Worm (Caenorhabditis elegans): ENCODE measurements around the gene mltn-8.

The mltn-8 gene

ce11 chrV:349054-349453 is 31.0 kb downstream of the mltn-8 start, which contains the start of gene atg-9 (continued):
- peak; percentile 84 for TF ChIP-seq mep-1 (tag; optimal IDR thresholded peaks at IDR 0.05)
- no peak for TF ChIP-seq nhr-48 (tag; optimal IDR thresholded peaks at IDR 0.05)
- TF ChIP-seq zfp-2 (tag; optimal IDR thresholded peaks at IDR 0.05) = no peak
- TF ChIP-seq zip-2 (tag; optimal IDR thresholded peaks at IDR 0.05) = no peak
- TF ChIP-seq T20F7.1 (GFP tag; optimal IDR thresholded peaks at IDR 0.05) = no peak
- peak; percentile 53 for TF ChIP-seq ztf-7 (tag; optimal IDR thresholded peaks at IDR 0.05)
- no peak for TF ChIP-seq spr-1 (tag; optimal IDR thresholded peaks at IDR 0.05)
- TF ChIP-seq snpc-4 (tag; optimal IDR thresholded peaks at IDR 0.05) = no peak
- no peak for TF ChIP-seq lin-29 (GFP tag; IDR thresholded peaks at IDR 0.05)
- TF ChIP-seq lin-15B (tag; optimal IDR thresholded peaks at IDR 0.05) = no peak
- peak; percentile 84 for TF ChIP-seq nhr-77 (tag; optimal IDR thresholded peaks at IDR 0.05)
- no peak for TF ChIP-seq F37D6.2 (tag; optimal IDR thresholded peaks at IDR 0.05)
- TF ChIP-seq rbr-2 (tag; optimal IDR thresholded peaks at IDR 0.05) = peak; percentile 46
- peak; percentile 28 for TF ChIP-seq nhr-102 (tag; optimal IDR thresholded peaks at IDR 0.05)
- peak; percentile 85 for TF ChIP-seq lin-1 (GFP tag; IDR thresholded peaks at IDR 0.05)
- TF ChIP-seq aha-1 (tag) = peak; percentile 99
- 0 out of 2 replicates have a peak, but pooled peaks have one; percentile 29 for TF ChIP-seq dmd-9 (GFP tag; IDR thresholded peaks at IDR 0.05)
- no peak for TF ChIP-seq F10B5.3 (tag; optimal IDR thresholded peaks at IDR 0.05)
- TF ChIP-seq ceh-32 (tag; optimal IDR thresholded peaks at IDR 0.05; ENCODE audit: poor library complexity) = no peak
- TF ChIP-seq daf-8 (GFP tag; IDR thresholded peaks at IDR 0.05) = no peak
- TF ChIP-seq nhr-111 (GFP tag; optimal IDR thresholded peaks at IDR 0.05) = no peak
- TF ChIP-seq php-3 (GFP tag; IDR thresholded peaks at IDR 0.05) = 0 out of 2 replicates have a peak, but pooled peaks have one; percentile 23
- peak in 1 of 2 experiments; percentile 59 for TF ChIP-seq hif-1 (tag; optimal IDR thresholded peaks at IDR 0.05)
- TF ChIP-seq attf-4 (tag; optimal IDR thresholded peaks at IDR 0.05) = no peak
- TF ChIP-seq nhr-6 (tag; optimal IDR thresholded peaks at IDR 0.05) = peak; percentile 59
- peak; percentile 53 for TF ChIP-seq lin-13 (GFP tag; optimal IDR thresholded peaks at IDR 0.05)
- peak; percentile 97 for TF ChIP-seq lin-38 (GFP tag; IDR thresholded peaks at IDR 0.05)
- TF ChIP-seq dve-1 (tag; optimal IDR thresholded peaks at IDR 0.05; ENCODE audit: insufficient read depth) = peak; percentile 85
- TF ChIP-seq daf-19 (GFP tag; conservative IDR thresholded peaks at IDR 0.05) = no peak
- peak; percentile 71 for TF ChIP-seq nhr-28 (tag; optimal IDR thresholded peaks at IDR 0.05)

DNA sequence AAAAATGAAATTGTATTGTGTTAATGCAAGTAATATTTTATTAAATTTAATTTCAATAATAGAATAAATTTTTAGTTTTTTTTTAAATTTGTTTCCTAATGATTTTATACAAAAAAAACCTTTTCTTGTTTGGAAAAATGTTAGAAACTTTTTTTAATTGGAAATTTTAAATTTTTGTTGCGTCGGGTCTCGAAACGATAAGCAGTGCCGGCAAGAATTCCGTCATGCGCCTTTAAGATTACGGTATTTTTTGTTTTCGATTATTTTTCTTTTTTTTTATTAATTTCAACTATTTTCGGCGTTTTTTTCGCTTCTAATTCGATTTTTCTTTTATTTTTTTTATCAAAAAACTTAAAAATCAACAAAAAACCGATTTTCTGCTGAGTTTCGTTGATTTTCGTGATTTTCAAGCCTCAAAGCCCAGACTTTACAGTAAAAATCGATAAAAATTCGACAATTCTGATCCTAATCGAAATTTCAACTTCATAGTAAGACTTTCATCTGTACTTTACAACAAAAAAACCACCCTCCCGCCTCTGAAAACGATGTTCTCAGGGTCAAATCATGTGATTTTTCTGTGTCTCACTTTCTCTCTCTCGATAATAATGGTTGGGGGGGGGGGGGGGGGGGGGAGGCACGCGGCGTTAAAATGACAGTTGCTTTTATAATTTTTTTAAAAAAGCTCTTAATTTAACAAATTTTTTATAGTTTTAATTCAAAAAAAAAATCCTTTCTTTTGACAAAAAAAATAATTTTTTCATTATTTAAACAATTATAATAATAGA is 32.3 kb downstream of the mltn-8 start:
- TF ChIP-seq dmd-6 (GFP tag; IDR thresholded peaks at IDR 0.05) = peak; percentile 17; the same call in 1 of the 2 replicates
- TF ChIP-seq madf-9 (GFP tag; conservative IDR thresholded peaks at IDR 0.05) = no peak
- TF ChIP-seq hlh-30 (tag; optimal IDR thresholded peaks at IDR 0.05; ENCODE audit: insufficient read depth) = peak; percentile 5
- TF ChIP-seq hlh-11 (tag; optimal IDR thresholded peaks at IDR 0.05) = peak; percentile 70

ce11 chrV:346005-346404 is 34.1 kb downstream of the mltn-8 start:
- TF ChIP-seq lim-7 (GFP tag; IDR thresholded peaks at IDR 0.05) = no peak
- peak; percentile 70 for TF ChIP-seq aha-1 (tag)
- TF ChIP-seq unc-62 (GFP tag; optimal IDR thresholded peaks at IDR 0.05 in 1 of 2) = peak in 1 of 2 experiments; percentile 74
- TF ChIP-seq unc-62 (tag; optimal IDR thresholded peaks at IDR 0.05) = no peak

- no peak for TF ChIP-seq ceh-20 (GFP tag; IDR thresholded peaks at IDR 0.05)
- TF ChIP-seq F26F4.8 (GFP tag; conservative IDR thresholded peaks at IDR 0.05) = no peak
- TF ChIP-seq nhr-41 (GFP tag; IDR thresholded peaks at IDR 0.05) = no peak
- no peak for TF ChIP-seq mxl-3 (GFP tag; optimal IDR thresholded peaks at IDR 0.05)
- TF ChIP-seq unc-62 (GFP tag; optimal IDR thresholded peaks at IDR 0.05 in 1 of 2) = peak in 1 of 2 experiments; percentile 92
- TF ChIP-seq unc-62 (tag; optimal IDR thresholded peaks at IDR 0.05) = no peak
Measured at ce11 chrV:343546-343945, 36.5 kb downstream of the mltn-8 start.
